Worm (Caenorhabditis elegans) whole organism, mixed stage, embryonic: ENCODE results near the gene C23H3.9.
"Not testable (repeated sequence)": the region's sequence is repeated elsewhere in the genome, so short reads cannot be mapped to it uniquely, and the experiment has no call there.

Experiments
- M03D4.4 ChIP-seq: sonication (generic microtip); optimal IDR thresholded peaks from 2 replicates; lab custom pipeline; 2017; ENCODE audit warnings: mild to moderate bottlenecking, missing genetic modification characterization, missing compliant biosample characterization
- bed-3 ChIP-seq: fragments of 200-800 bp; sonication (Bioruptor generic); optimal IDR thresholded peaks from 3 replicates; lab custom pipeline; 2018; ENCODE audit warnings: mild to moderate bottlenecking, missing genetic modification characterization, moderate library complexity, missing compliant biosample characterization
- ceh-39 ChIP-seq: fragments of 150-350 bp; optimal IDR thresholded peaks from 2 replicates; lab custom pipeline; 2014; ENCODE audit warnings: missing biosample characterization, missing genetic modification characterization
- ceh-43 ChIP-seq: fragments of 200-800 bp; sonication (Bioruptor generic); optimal IDR thresholded peaks from 2 replicates; lab custom pipeline; 2018; ENCODE audit warnings: mild to moderate bottlenecking, missing genetic modification characterization, moderate library complexity, missing compliant biosample characterization
- ceh-83 ChIP-seq: fragments of 200-800 bp; sonication (Bioruptor generic); optimal IDR thresholded peaks from 2 replicates; lab custom pipeline; 2018; ENCODE audit warnings: mild to moderate bottlenecking, missing genetic modification characterization, missing compliant biosample characterization
- ces-1 ChIP-seq: fragments of 150-350 bp; optimal IDR thresholded peaks from 2 replicates; lab custom pipeline; 2014; ENCODE audit warnings: missing biosample characterization, missing genetic modification reagents, missing genetic modification characterization
- cnd-1 ChIP-seq: fragments of 200-800 bp; sonication (Bioruptor generic); optimal IDR thresholded peaks from 2 replicates; lab custom pipeline; 2018; ENCODE audit warnings: mild to moderate bottlenecking, missing genetic modification characterization, missing compliant biosample characterization
- drap-1 ChIP-seq: fragments of 200-800 bp; sonication (Bioruptor generic); optimal IDR thresholded peaks from 3 replicates; lab custom pipeline; 2018; ENCODE audit warnings: mild to moderate bottlenecking, missing genetic modification characterization, missing compliant biosample characterization
- elt-1 ChIP-seq: sonication (generic microtip); optimal IDR thresholded peaks from 2 replicates; lab custom pipeline; 2017; ENCODE audit warnings: missing genetic modification characterization, mild to moderate bottlenecking, missing compliant biosample characterization, antibody characterized with exemption, moderate library complexity, borderline replicate concordance; ENCODE audit not compliant: insufficient read depth
- elt-3 ChIP-seq: fragments of 150-350 bp; optimal IDR thresholded peaks from 2 replicates; lab custom pipeline; 2014; ENCODE audit warnings: missing biosample characterization, missing genetic modification characterization
- ham-2 ChIP-seq: fragments of 200-800 bp; sonication (Bioruptor generic); optimal IDR thresholded peaks from 2 replicates; lab custom pipeline; 2018; ENCODE audit warnings: mild to moderate bottlenecking, missing genetic modification characterization, missing compliant biosample characterization
- hlh-1 ChIP-seq: fragments of 150-350 bp; optimal IDR thresholded peaks from 2 replicates; lab custom pipeline; 2014; ENCODE audit warnings: missing biosample characterization, missing genetic modification reagents, missing genetic modification characterization
- lin-13 ChIP-seq: fragments of 150-350 bp; optimal IDR thresholded peaks from 2 replicates; lab custom pipeline; 2014; ENCODE audit warnings: missing biosample characterization, missing genetic modification characterization
- lin-32 ChIP-seq: fragments of 200-800 bp; sonication (Bioruptor generic); optimal IDR thresholded peaks from 2 replicates; lab custom pipeline; 2018; ENCODE audit warnings: mild to moderate bottlenecking, missing genetic modification characterization, missing compliant biosample characterization
- lsy-2 ChIP-seq: fragments of 150-350 bp; optimal IDR thresholded peaks from 2 replicates; lab custom pipeline; 2014; ENCODE audit warnings: missing biosample characterization, missing genetic modification characterization
- mab-5 ChIP-seq: fragments of 150-350 bp; optimal IDR thresholded peaks from 2 replicates; lab custom pipeline; 2014; ENCODE audit warnings: missing biosample characterization, missing genetic modification characterization
- mep-1 ChIP-seq: fragments of 150-350 bp; optimal IDR thresholded peaks from 2 replicates; lab custom pipeline; 2017; ENCODE audit warnings: missing biosample characterization, missing genetic modification reagents, missing genetic modification characterization, inconsistent platforms
- mls-2 ChIP-seq: sonication (generic microtip); optimal IDR thresholded peaks from 2 replicates; lab custom pipeline; 2016; ENCODE audit warnings: mild to moderate bottlenecking, missing genetic modification characterization, moderate library complexity, missing compliant biosample characterization
- nhr-12 ChIP-seq: fragments of 150-350 bp; optimal IDR thresholded peaks from 2 replicates; lab custom pipeline; 2014; ENCODE audit warnings: missing biosample characterization, missing genetic modification characterization
- nhr-2 ChIP-seq: fragments of 150-350 bp; optimal IDR thresholded peaks from 2 replicates; lab custom pipeline; 2014; ENCODE audit warnings: missing biosample characterization, missing genetic modification characterization
- nhr-237 ChIP-seq: fragments of 150-350 bp; optimal IDR thresholded peaks from 2 replicates; lab custom pipeline; 2014; ENCODE audit warnings: missing biosample characterization, missing genetic modification characterization
- nhr-28 ChIP-seq: fragments of 150-350 bp; optimal IDR thresholded peaks from 2 replicates; lab custom pipeline; 2014; ENCODE audit warnings: missing biosample characterization, missing genetic modification characterization
- nhr-76 ChIP-seq: sonication (generic microtip); optimal IDR thresholded peaks from 2 replicates; lab custom pipeline; 2017; ENCODE audit warnings: missing biosample characterization, missing genetic modification characterization
- pha-4 ChIP-seq: fragments of 150-350 bp; optimal IDR thresholded peaks from 2 replicates; lab custom pipeline; 2018; ENCODE audit warnings: missing biosample characterization, missing genetic modification reagents, missing genetic modification characterization
- sem-2 ChIP-seq: fragments of 200-800 bp; sonication (Bioruptor generic); optimal IDR thresholded peaks from 2 replicates; lab custom pipeline; 2018; ENCODE audit warnings: mild to moderate bottlenecking, missing genetic modification characterization, missing compliant biosample characterization
- sptf-1 ChIP-seq: sonication (generic microtip); optimal IDR thresholded peaks from 2 replicates; lab custom pipeline; 2017; ENCODE audit warnings: mild to moderate bottlenecking, missing genetic modification characterization, moderate library complexity, missing compliant biosample characterization
- unc-120 ChIP-seq: sonication (generic microtip); optimal IDR thresholded peaks from 2 replicates; lab custom pipeline; 2017; ENCODE audit warnings: missing genetic modification characterization, missing compliant biosample characterization; ENCODE audit not compliant: poor library complexity, severe bottlenecking
- unc-39 ChIP-seq: fragments of 150-350 bp; optimal IDR thresholded peaks from 2 replicates; lab custom pipeline; 2014; ENCODE audit warnings: missing biosample characterization, missing genetic modification characterization
- unc-62 ChIP-seq: fragments of 150-350 bp; optimal IDR thresholded peaks from 2 replicates; lab custom pipeline; 2014; ENCODE audit warnings: missing biosample characterization, missing genetic modification reagents, missing genetic modification characterization
- ztf-11 ChIP-seq: fragments of 150-350 bp; optimal IDR thresholded peaks from 2 replicates; lab custom pipeline; 2014; ENCODE audit warnings: missing biosample characterization, missing genetic modification characterization

Gene C23H3.9

ce11 chrII:105889-106288 is 26.8 kb upstream of the C23H3.9 start, which contains the start of gene txt-1:
TSS of gene txt-1 (plus strand) at chrII:106189.
- TF ChIP-seq unc-62 (GFP tag; lab: Kevin White, UChicago) (no peak), cnd-1 (tag; lab: Kevin White, UChicago) (no peak), nhr-2 (tag; lab: Kevin White, UChicago) (no peak), mls-2 (no peak), elt-1 (tag; lab: Kevin White, UChicago) (no peak), nhr-237 (tag; lab: Kevin White, UChicago) (no peak), ceh-83 (GFP tag; lab: Kevin White, UChicago) (no peak)
- TF ChIP-seq, all 35 proteins: peak for 0

- TF ChIP-seq sem-2 (GFP tag; lab: Kevin White, UChicago) (no peak), sptf-1 (tag; lab: Kevin White, UChicago) (no peak), lsy-2 (no peak), mls-2 (no peak), drap-1 (no peak), hlh-1 (tag; lab: Kevin White, UChicago) (no peak)
Measured at ce11 chrII:105327-105882, 26.3 kb upstream of the C23H3.9 start.

- TF ChIP-seq ham-2 (GFP tag; lab: Kevin White, UChicago) (no peak), bed-3 (GFP tag; lab: Kevin White, UChicago) (no peak), lin-13 (tag; lab: Kevin White, UChicago) (no peak), pha-4 (no peak), nhr-2 (tag; lab: Kevin White, UChicago) (no peak), nhr-28 (tag; lab: Kevin White, UChicago) (no peak), elt-1 (tag; lab: Kevin White, UChicago) (no peak), unc-62 (GFP tag; lab: Kevin White, UChicago) (no peak), elt-3 (tag; lab: Kevin White, UChicago) (no peak), unc-120 (tag; lab: Kevin White, UChicago) (no peak), hlh-1 (tag; lab: Kevin White, UChicago) (no peak), cnd-1 (tag; lab: Kevin White, UChicago) (no peak), lsy-2 (no peak)
Measured at ce11 chrII:104234-104633, 25.2 kb upstream of the C23H3.9 start, which contains the start of gene col-68. TSS of gene col-68 (plus strand) at chrII:104534.

- TF ChIP-seq ceh-39 (tag; lab: Kevin White, UChicago) (no peak), ceh-83 (GFP tag; lab: Kevin White, UChicago) (peak; percentile 6)
- TF ChIP-seq, all 35 proteins: peak for 1
Measured at ce11 chrII:101176-101575, 22.1 kb upstream of the C23H3.9 start.

- not testable (repeated sequence) for TF ChIP-seq nhr-12 (tag; lab: Kevin White, UChicago); M03D4.4 (tag; lab: Kevin White, UChicago); lin-32 (GFP tag; lab: Kevin White, UChicago)
Measured at ce11 chrII:98894-99293, 19.8 kb upstream of the C23H3.9 start, which contains the start of gene C50D2.10. TSS of gene C50D2.10 (plus strand) at chrII:99138.

- TF ChIP-seq ztf-11 (tag; lab: Kevin White, UChicago) (no peak), sem-2 (GFP tag; lab: Kevin White, UChicago) (no peak), ceh-39 (tag; lab: Kevin White, UChicago) (peak; percentile 41), ceh-43 (GFP tag; lab: Kevin White, UChicago) (no peak), elt-3 (tag; lab: Kevin White, UChicago) (no peak), unc-39 (tag; lab: Kevin White, UChicago) (no peak), ces-1 (GFP tag; lab: Kevin White, UChicago) (peak; percentile 74), M03D4.4 (tag; lab: Kevin White, UChicago) (no peak), nhr-237 (tag; lab: Kevin White, UChicago) (peak; percentile 34), hlh-1 (tag; lab: Kevin White, UChicago) (no peak), ham-2 (GFP tag; lab: Kevin White, UChicago) (no peak), lsy-2 (peak; percentile 48), nhr-2 (tag; lab: Kevin White, UChicago) (peak; percentile 28), nhr-28 (tag; lab: Kevin White, UChicago) (no peak), bed-3 (GFP tag; lab: Kevin White, UChicago) (no peak), lin-32 (GFP tag; lab: Kevin White, UChicago) (no peak), nhr-76 (tag; lab: Kevin White, UChicago) (no peak), ceh-83 (GFP tag; lab: Kevin White, UChicago) (peak; percentile 3), mep-1 (tag; lab: Kevin White, UChicago) (no peak), mab-5 (tag; lab: Kevin White, UChicago) (peak; percentile 16), unc-62 (GFP tag; lab: Kevin White, UChicago) (no peak)
Measured at ce11 chrII:97992-98763, 19.1 kb upstream of the C23H3.9 start, which contains the start of the genes luc-7L3 and sftb-6. TSS of gene luc-7L3 (minus strand) at chrII:98027. TSS of gene sftb-6 (plus strand) at chrII:98404.
